Fruit fly (Drosophila melanogaster) Kc167 (cell line): ENCODE data around the gene CG18754.

Source experiments
- Myc ChIP-seq: fragments of >200 bp; optimal IDR thresholded peaks from 2 replicates; lab custom pipeline; 2017; ENCODE audit warnings: missing external identifiers
- Sin3A ChIP-seq: fragments of >200 bp; optimal IDR thresholded peaks from 2 replicates; lab custom pipeline; 2018; ENCODE audit warnings: missing external identifiers
- insv ChIP-seq: fragments of >200 bp; optimal IDR thresholded peaks from 3 replicates; lab custom pipeline; 2018; ENCODE audit warnings: missing external identifiers
- psq ChIP-seq: fragments of >200 bp; optimal IDR thresholded peaks from 2 replicates; lab custom pipeline; 2017; ENCODE audit warnings: missing external identifiers

DNA sequence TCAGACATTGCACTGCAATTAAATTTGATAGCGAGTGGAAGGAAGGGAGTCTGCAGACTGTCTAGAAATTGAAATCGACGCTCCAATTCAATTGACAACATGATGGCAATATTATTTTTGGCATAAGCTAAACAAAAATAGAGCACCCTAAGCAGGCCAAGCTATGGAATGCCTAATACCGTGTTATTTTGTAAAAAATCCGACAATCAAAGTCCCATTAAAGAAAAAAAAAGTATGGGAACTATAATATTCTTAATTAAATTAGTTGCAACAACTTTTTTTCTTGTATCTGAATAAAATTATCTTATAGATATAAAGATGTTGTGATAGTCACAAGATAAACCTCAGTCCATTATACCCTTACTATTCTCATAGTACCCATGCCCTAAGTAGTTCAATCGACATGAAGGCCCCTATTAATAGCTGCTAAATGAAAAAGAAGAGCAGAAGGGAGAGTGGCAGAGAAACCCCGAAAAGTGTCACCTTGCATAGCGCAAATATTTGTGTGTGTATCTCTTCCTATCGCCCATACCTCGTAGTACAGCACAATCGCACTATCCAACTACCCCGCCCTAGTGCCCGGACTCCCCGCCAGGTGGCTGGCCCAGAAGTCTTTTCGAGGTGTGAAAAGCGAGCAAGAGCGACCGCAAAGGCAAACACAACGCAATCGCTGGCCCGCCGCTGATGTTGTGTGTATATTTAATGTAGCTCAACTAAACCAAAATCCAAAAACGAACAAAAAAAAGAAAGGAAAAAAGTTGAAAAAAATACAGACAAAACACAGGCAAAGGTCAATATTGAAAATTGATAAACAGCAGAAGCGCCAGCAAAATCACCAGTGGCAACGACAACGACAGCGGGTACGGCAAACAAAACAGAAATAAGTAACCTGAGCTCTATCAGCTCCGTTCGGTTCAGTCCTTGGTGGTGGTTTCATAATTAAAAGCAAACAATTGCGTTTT lies 26.2 kb upstream of the CG18754 start:
- TF ChIP-seq psq (lab: Kevin White, UChicago) (no peak), Myc (lab: Kevin White, UChicago) (no peak), Sin3A (lab: Kevin White, UChicago) (no peak), insv (lab: Kevin White, UChicago) (no peak)
